Worm (Caenorhabditis elegans) whole organism, L4 larva: ENCODE results near the gene hlh-31.
A peak's percentile ranks its signal among the peaks of the same experiment; 100 is the strongest.

ENCODE experiments used
- D1046.2 ChIP-seq: fragments of 200-800 bp; sonication (Bioruptor generic); IDR thresholded peaks from 2 replicates; pipeline ENCODE4 v1.3.6; 2022; ENCODE audit warnings: missing genetic modification characterization, missing compliant biosample characterization
- ceh-62 ChIP-seq: sonication (generic microtip); optimal IDR thresholded peaks from 2 replicates; lab custom pipeline; 2017; ENCODE audit warnings: missing biosample characterization, missing genetic modification characterization
- ces-1 ChIP-seq: fragments of 150-350 bp; sonication (generic microtip); optimal IDR thresholded peaks from 4 replicates; lab custom pipeline; 2014; ENCODE audit warnings: missing biosample characterization, missing genetic modification reagents, missing genetic modification characterization
- lin-15B ChIP-seq: fragments of 150-350 bp; sonication (generic microtip); optimal IDR thresholded peaks from 3 replicates; lab custom pipeline; 2014; ENCODE audit warnings: missing biosample characterization, missing genetic modification characterization
- lin-39 ChIP-seq: fragments of 150-350 bp; optimal IDR thresholded peaks from 2 replicates; lab custom pipeline; 2014; ENCODE audit warnings: missing biosample characterization, missing genetic modification reagents, missing genetic modification characterization
- lsy-2 ChIP-seq, 2 experiments: fragments of 150-350 bp in 1 of 2; sonication (generic microtip) in 1 of 2; optimal IDR thresholded peaks; 2 replicates each; lab custom pipeline; 2014 to 2017; ENCODE audit warnings: missing biosample characterization in 2 of 2, missing genetic modification characterization in 2 of 2
- nhr-11 ChIP-seq: fragments of 150-350 bp; optimal IDR thresholded peaks from 2 replicates; lab custom pipeline; 2014; ENCODE audit warnings: missing biosample characterization, missing genetic modification characterization
- nhr-76 ChIP-seq: fragments of 150-350 bp; optimal IDR thresholded peaks from 2 replicates; lab custom pipeline; 2014; ENCODE audit warnings: missing biosample characterization, missing genetic modification characterization
- set-16 ChIP-seq: fragments of 200-800 bp; sonication (Bioruptor generic); IDR thresholded peaks from 2 replicates; pipeline ENCODE4 v1.3.6; 2022; ENCODE audit warnings: missing genetic modification reagents, missing genetic modification characterization, missing compliant biosample characterization
- snpc-4 ChIP-seq: fragments of 150-350 bp; optimal IDR thresholded peaks from 2 replicates; lab custom pipeline; 2014; ENCODE audit warnings: missing biosample characterization, missing genetic modification characterization
- unc-62 ChIP-seq, 3 experiments: fragments of 150-350 bp in 1 of 3; sonication (generic microtip); optimal IDR thresholded peaks in 2 of 3; peaks in 1 of 3; 1 replicate in 1 of 3; 2 replicates in 2 of 3; lab custom pipeline; 2014 to 2017; ENCODE audit warnings: missing biosample characterization in 3 of 3, missing genetic modification characterization in 3 of 3, missing genetic modification reagents in 3 of 3, missing genotype in 1 of 3
- ztf-7 ChIP-seq: fragments of 150-350 bp; optimal IDR thresholded peaks from 2 replicates; lab custom pipeline; 2014; ENCODE audit warnings: missing biosample characterization, missing genetic modification characterization

DNA sequence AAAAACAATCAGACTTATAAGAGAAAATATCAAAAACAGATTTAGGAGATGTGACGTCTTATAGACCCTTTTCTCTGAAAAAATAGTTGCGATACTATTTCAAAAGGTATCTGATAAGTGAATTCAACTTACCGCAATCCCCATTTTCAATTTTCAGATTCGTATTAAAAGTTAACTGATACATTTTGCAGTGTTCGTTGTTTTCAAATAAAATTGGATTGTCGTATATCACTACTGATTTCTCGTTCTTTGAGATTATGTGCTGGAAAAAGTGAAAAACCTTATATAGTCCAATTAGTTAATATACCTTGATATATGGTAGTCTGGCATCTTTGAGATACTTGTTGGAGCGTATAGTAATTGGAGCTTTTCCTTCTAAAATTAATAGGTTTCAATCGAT lies 27.0 kb upstream of the hlh-31 start:
- TF ChIP-seq ztf-7 (tag; lab: Kevin White, UChicago) (no peak), nhr-76 (tag; lab: Kevin White, UChicago) (no peak), ces-1 (GFP tag; lab: Kevin White, UChicago) (no peak), lsy-2 (tag; optimal IDR thresholded peaks at IDR 0.05; lab: Kevin White, UChicago) (no peak), unc-62 (GFP tag; optimal IDR thresholded peaks at IDR 0.05 in 1 of 2; lab: Kevin White, UChicago) (peak in 1 of 2 experiments; percentile 90), unc-62 (tag; optimal IDR thresholded peaks at IDR 0.05; lab: Kevin White, UChicago) (no peak), ceh-62 (tag; lab: Kevin White, UChicago) (no peak), lin-15B (tag; lab: Kevin White, UChicago) (no peak), set-16 (no peak), lin-39 (tag; lab: Kevin White, UChicago) (no peak), D1046.2 (no peak), nhr-11 (tag; lab: Kevin White, UChicago) (no peak), snpc-4 (tag; lab: Kevin White, UChicago) (no peak)
